Worm (Caenorhabditis elegans): ENCODE measurements around the gene npp-25.

DNA sequence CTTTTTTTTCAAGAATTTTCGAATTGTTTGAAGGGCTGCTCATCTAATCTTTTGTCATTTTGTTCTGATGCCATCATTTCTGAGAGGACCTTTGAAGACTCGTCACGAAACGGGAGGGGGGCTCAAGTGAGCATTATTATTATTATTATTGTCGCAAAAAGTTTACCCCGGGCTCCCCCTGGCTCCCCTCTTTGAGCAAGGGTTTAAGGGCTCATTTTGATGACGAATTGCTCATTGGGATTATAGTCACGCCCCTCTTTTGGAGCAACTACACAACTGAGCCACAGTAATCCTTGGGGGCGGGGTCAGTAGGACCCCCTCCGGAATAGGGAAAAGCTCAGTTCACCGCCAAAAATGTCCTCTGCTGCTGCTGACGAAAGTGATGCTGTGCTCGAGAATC, 16.5 kb upstream of the npp-25 start, which contains the start of gene unc-25:
- TF ChIP-seq T22C8.4 (GFP tag; IDR thresholded peaks at IDR 0.05) (no peak), flt-1 (GFP tag; IDR thresholded peaks at IDR 0.05) (no peak), med-1 (GFP tag; optimal IDR thresholded peaks at IDR 0.05; ENCODE audit: insufficient read depth) (no peak)
